Fruit fly (Drosophila melanogaster) whole organism, embryonic: ENCODE measurements around the gene CG17982.
A peak's percentile ranks its signal among the peaks of the same experiment; 100 is the strongest.

Source experiments
- ATbp ChIP-seq: fragments of 200-800 bp; sonication (Bioruptor generic); optimal IDR thresholded peaks from 2 replicates; lab custom pipeline; 2017; ENCODE audit warnings: missing biosample characterization, mild to moderate bottlenecking, missing genetic modification characterization, missing genetic modification reagents
- Abd-B ChIP-seq: fragments of 200-800 bp; sonication (Bioruptor generic); optimal IDR thresholded peaks from 2 replicates; lab custom pipeline; 2018; ENCODE audit warnings: missing biosample characterization, mild to moderate bottlenecking, missing genetic modification characterization, moderate library complexity
- Atf-2 ChIP-seq: fragments of 200-800 bp; sonication (Bioruptor generic); optimal IDR thresholded peaks from 2 replicates; lab custom pipeline; 2016; ENCODE audit warnings: missing biosample characterization, missing genetic modification characterization
- CG10543 ChIP-seq: fragments of 200-800 bp; sonication (Bioruptor generic); optimal IDR thresholded peaks from 3 replicates; lab custom pipeline; 2017; ENCODE audit warnings: missing biosample characterization, mild to moderate bottlenecking, missing genetic modification characterization, moderate library complexity
- CG10565 ChIP-seq: fragments of 200-800 bp; sonication (Bioruptor generic); optimal IDR thresholded peaks from 3 replicates; lab custom pipeline; 2016; ENCODE audit warnings: missing biosample characterization, mild to moderate bottlenecking, missing genetic modification characterization
- CG12236 ChIP-seq: fragments of 200-800 bp; sonication (Bioruptor generic); optimal IDR thresholded peaks from 2 replicates; lab custom pipeline; 2016; ENCODE audit warnings: missing biosample characterization, missing genetic modification characterization
- CG1233 ChIP-seq: fragments of 200-800 bp; sonication (Bioruptor generic); optimal IDR thresholded peaks from 4 replicates; lab custom pipeline; 2018; ENCODE audit warnings: missing biosample characterization, mild to moderate bottlenecking, missing genetic modification characterization
- CG14965 ChIP-seq: fragments of 200-800 bp; sonication (Bioruptor generic); optimal IDR thresholded peaks from 2 replicates; lab custom pipeline; 2016; ENCODE audit warnings: missing biosample characterization, missing genetic modification characterization, borderline replicate concordance
- CG15514 ChIP-seq: fragments of 200-800 bp; sonication (Bioruptor generic); optimal IDR thresholded peaks from 3 replicates; lab custom pipeline; 2017; ENCODE audit warnings: missing biosample characterization, missing genetic modification characterization, mild to moderate bottlenecking, moderate library complexity, missing genetic modification reagents
- CG17568 ChIP-seq: fragments of 200-800 bp; sonication (Bioruptor generic); optimal IDR thresholded peaks from 2 replicates; lab custom pipeline; 2018; ENCODE audit warnings: missing biosample characterization, mild to moderate bottlenecking, missing genetic modification characterization, moderate library complexity
- CG2116 ChIP-seq: fragments of 200-800 bp; sonication (Bioruptor generic); optimal IDR thresholded peaks from 3 replicates; lab custom pipeline; 2018; ENCODE audit warnings: missing biosample characterization, mild to moderate bottlenecking, missing genetic modification characterization
- CG3407 ChIP-seq: fragments of 200-800 bp; sonication (Bioruptor generic); optimal IDR thresholded peaks from 2 replicates; lab custom pipeline; 2018; ENCODE audit warnings: missing biosample characterization, mild to moderate bottlenecking, missing genetic modification characterization
- CG4360 ChIP-seq: fragments of 200-800 bp; sonication (Bioruptor generic); IDR thresholded peaks from 2 replicates; pipeline ENCODE4 v1.3.6; 2022; ENCODE audit warnings: missing biosample characterization, missing genetic modification characterization
- CG4617 ChIP-seq: fragments of 200-800 bp; sonication (Bioruptor generic); optimal IDR thresholded peaks from 3 replicates; lab custom pipeline; 2016; ENCODE audit warnings: missing biosample characterization, missing genetic modification characterization, borderline replicate concordance
- CG6175 ChIP-seq: fragments of 200-800 bp; sonication (Bioruptor generic); IDR thresholded peaks from 3 replicates; pipeline ENCODE4 v1.3.6; 2022; ENCODE audit warnings: missing biosample characterization, missing genetic modification characterization
- CG6254 ChIP-seq: fragments of 200-800 bp; sonication (Bioruptor generic); optimal IDR thresholded peaks from 3 replicates; lab custom pipeline; 2017; ENCODE audit warnings: mild to moderate bottlenecking, missing biosample characterization, missing genetic modification reagents, missing genetic modification characterization
- CG6854 ChIP-seq: fragments of 200-800 bp; sonication (Bioruptor generic); optimal IDR thresholded peaks from 3 replicates; lab custom pipeline; 2017; ENCODE audit warnings: missing biosample characterization, mild to moderate bottlenecking, missing genetic modification characterization
- CG7271 ChIP-seq: fragments of 200-800 bp; sonication (Bioruptor generic); optimal IDR thresholded peaks from 2 replicates; lab custom pipeline; 2018; ENCODE audit warnings: missing biosample characterization, mild to moderate bottlenecking, missing genetic modification characterization, moderate library complexity
- CG8924 ChIP-seq: fragments of 200-800 bp; optimal IDR thresholded peaks from 3 replicates; lab custom pipeline; 2019; ENCODE audit warnings: missing biosample characterization, mild to moderate bottlenecking, missing genetic modification characterization, moderate library complexity
- CG9437 ChIP-seq: fragments of 200-800 bp; sonication (Bioruptor generic); optimal IDR thresholded peaks from 2 replicates; lab custom pipeline; 2018; ENCODE audit warnings: missing biosample characterization, mild to moderate bottlenecking, missing genetic modification characterization
- CG9876 ChIP-seq: fragments of 200-800 bp; sonication (Bioruptor generic); optimal IDR thresholded peaks from 2 replicates; lab custom pipeline; 2016; ENCODE audit warnings: missing biosample characterization, missing genetic modification characterization
- CkIIα-i1 ChIP-seq: fragments of 200-800 bp; sonication (Bioruptor generic); IDR thresholded peaks from 2 replicates; pipeline ENCODE4 v1.3.6; 2022; ENCODE audit warnings: missing biosample characterization, missing genetic modification characterization
- D ChIP-seq, 2 experiments: fragments of 200-800 bp in 1 of 2; fragments of >200 bp in 1 of 2; sonication (Bioruptor generic) in 1 of 2; optimal IDR thresholded peaks; 2 replicates in 1 of 2; 3 replicates in 1 of 2; lab custom pipeline; 2017; ENCODE audit warnings: mild to moderate bottlenecking in 1 of 2, missing biosample characterization in 1 of 2, missing genetic modification characterization in 1 of 2, missing genetic modification reagents in 1 of 2
- E2f2 ChIP-seq: fragments of 200-800 bp; sonication (Bioruptor generic); IDR thresholded peaks from 2 replicates; pipeline ENCODE4 v1.3.6; 2022; ENCODE audit warnings: missing biosample characterization, missing genetic modification characterization
- Hr3 ChIP-seq: fragments of 200-800 bp; sonication (Bioruptor generic); optimal IDR thresholded peaks from 3 replicates; lab custom pipeline; 2016; ENCODE audit warnings: missing biosample characterization, missing genetic modification characterization
- Hsf ChIP-seq: fragments of 200-800 bp; sonication (Bioruptor generic); optimal IDR thresholded peaks from 3 replicates; lab custom pipeline; 2016; ENCODE audit warnings: missing biosample characterization, missing genetic modification characterization
- Pdp1 ChIP-seq, 2 experiments: fragments of 200-800 bp; sonication (Bioruptor generic); optimal IDR thresholded peaks; 3 replicates each; lab custom pipeline; 2016; ENCODE audit warnings: missing biosample characterization in 2 of 2, missing genetic modification characterization in 2 of 2, mild to moderate bottlenecking in 1 of 2, moderate library complexity in 1 of 2
- Ptx1 ChIP-seq: fragments of 200-800 bp; sonication (Bioruptor generic); IDR thresholded peaks from 2 replicates; pipeline ENCODE4 v1.3.6; 2022; ENCODE audit warnings: missing biosample characterization, missing genetic modification characterization
- Side ChIP-seq: fragments of 200-800 bp; sonication (Bioruptor generic); optimal IDR thresholded peaks from 2 replicates; lab custom pipeline; 2016; ENCODE audit warnings: missing biosample characterization, missing genetic modification characterization
- Xrp1 ChIP-seq: fragments of 200-800 bp; sonication (Bioruptor generic); IDR thresholded peaks from 2 replicates; pipeline ENCODE4 v1.3.6; 2022; ENCODE audit warnings: missing biosample characterization, missing genetic modification characterization
- ato ChIP-seq: fragments of 200-800 bp; sonication (Bioruptor generic); IDR thresholded peaks from 2 replicates; pipeline ENCODE4 v1.3.6; 2022; ENCODE audit warnings: missing biosample characterization, missing genetic modification characterization; ENCODE audit not compliant: partially characterized antibody
- cato ChIP-seq: fragments of 200-800 bp; sonication (Bioruptor generic); optimal IDR thresholded peaks from 2 replicates; lab custom pipeline; 2016; ENCODE audit warnings: missing biosample characterization, missing genetic modification characterization, borderline replicate concordance
- chm ChIP-seq: fragments of 200-800 bp; sonication (Bioruptor generic); IDR thresholded peaks from 2 replicates; pipeline ENCODE4 v1.3.6; 2022; ENCODE audit warnings: missing biosample characterization, missing genetic modification characterization
- emc ChIP-seq: fragments of 200-800 bp; sonication (Bioruptor generic); optimal IDR thresholded peaks from 2 replicates; lab custom pipeline; 2016; ENCODE audit warnings: missing biosample characterization, missing genetic modification characterization
- eyg ChIP-seq: fragments of 200-800 bp; sonication (Bioruptor generic); optimal IDR thresholded peaks from 3 replicates; lab custom pipeline; 2016; ENCODE audit warnings: missing biosample characterization, missing genetic modification characterization
- ham ChIP-seq: fragments of 200-800 bp; sonication (Bioruptor generic); IDR thresholded peaks from 2 replicates; pipeline ENCODE4 v1.3.6; 2022; ENCODE audit warnings: missing biosample characterization, missing genetic modification characterization
- maf-S ChIP-seq: fragments of 200-800 bp; sonication (Bioruptor generic); optimal IDR thresholded peaks from 2 replicates; lab custom pipeline; 2016; ENCODE audit warnings: missing biosample characterization, missing genetic modification characterization
- odd ChIP-seq: fragments of 200-800 bp; sonication (Bioruptor generic); optimal IDR thresholded peaks from 2 replicates; lab custom pipeline; 2017; ENCODE audit warnings: missing biosample characterization, mild to moderate bottlenecking, missing genetic modification characterization
- org-1 ChIP-seq: fragments of 200-800 bp; sonication (Bioruptor generic); optimal IDR thresholded peaks from 2 replicates; lab custom pipeline; 2017; ENCODE audit warnings: missing biosample characterization, missing genetic modification characterization
- pb ChIP-seq: fragments of 200-800 bp; sonication (Bioruptor generic); optimal IDR thresholded peaks from 3 replicates; lab custom pipeline; 2016; ENCODE audit warnings: missing biosample characterization, missing genetic modification characterization
- pfk ChIP-seq: fragments of 200-800 bp; sonication (Bioruptor generic); optimal IDR thresholded peaks from 2 replicates; lab custom pipeline; 2018; ENCODE audit warnings: missing biosample characterization, mild to moderate bottlenecking, missing genetic modification characterization, moderate library complexity
- row ChIP-seq: fragments of 200-800 bp; sonication (Bioruptor generic); IDR thresholded peaks from 3 replicates; pipeline ENCODE4 v1.3.6; 2022; ENCODE audit warnings: missing biosample characterization, missing genetic modification characterization
- scrt ChIP-seq: fragments of 200-800 bp; sonication (Bioruptor generic); optimal IDR thresholded peaks from 2 replicates; lab custom pipeline; 2018; ENCODE audit warnings: missing biosample characterization, mild to moderate bottlenecking, missing genetic modification characterization, moderate library complexity
- ssp ChIP-seq: fragments of 200-800 bp; sonication (Bioruptor generic); IDR thresholded peaks from 2 replicates; pipeline ENCODE4 v1.3.6; 2022; ENCODE audit warnings: missing biosample characterization, missing genetic modification characterization
- stc ChIP-seq: fragments of 200-800 bp; sonication (Bioruptor generic); IDR thresholded peaks from 2 replicates; pipeline ENCODE4 v1.3.6; 2022; ENCODE audit warnings: missing biosample characterization, missing genetic modification characterization
- tap ChIP-seq: fragments of 200-800 bp; optimal IDR thresholded peaks from 3 replicates; lab custom pipeline; 2019; ENCODE audit warnings: missing biosample characterization, mild to moderate bottlenecking, missing genetic modification characterization, moderate library complexity
- unc-4 ChIP-seq: fragments of 200-800 bp; sonication (Bioruptor generic); IDR thresholded peaks from 2 replicates; pipeline ENCODE4 v1.3.6; 2022; ENCODE audit warnings: missing biosample characterization, missing genetic modification characterization; ENCODE audit not compliant: partially characterized antibody
- vvl ChIP-seq: fragments of 200-800 bp; sonication (Bioruptor generic); IDR thresholded peaks from 2 replicates; pipeline ENCODE4 v1.3.6; 2022; ENCODE audit warnings: missing biosample characterization, missing genetic modification characterization

CG17982 gene

dm6 chrX:8100026-8100825, 43.4 kb downstream of the CG17982 start (continued):
- TF ChIP-seq CG15514 (GFP tag; lab: Kevin White, UChicago) = peak; percentile 97
- peak; percentile 26 for TF ChIP-seq CG4617
- peak; percentile 64 for TF ChIP-seq CG6254 (GFP tag; lab: Kevin White, UChicago)
- TF ChIP-seq CG17568 = peak; percentile 71
- peak; percentile 52 for TF ChIP-seq CG10543 (GFP tag; lab: Kevin White, UChicago)
- TF ChIP-seq CG6175 (GFP tag; lab: Robert Waterston, UW) = 0 out of 3 replicates have a peak, but pooled peaks have one; percentile 64
- TF ChIP-seq Hr3 = peak; percentile 68
- TF ChIP-seq CG2116 (GFP tag; lab: Kevin White, UChicago) = peak; percentile 45
- peak; percentile 72 for TF ChIP-seq E2f2
- TF ChIP-seq pfk (GFP tag; lab: Kevin White, UChicago) = no peak
- TF ChIP-seq Ptx1 (GFP tag; lab: Robert Waterston, UW) = peak; percentile 89
- peak; percentile 17 for TF ChIP-seq pb
- peak; percentile 88 for TF ChIP-seq stc (GFP tag; lab: Robert Waterston, UW)
- TF ChIP-seq CG6854 (GFP tag; lab: Kevin White, UChicago) = peak; percentile 81
- TF ChIP-seq emc (GFP tag; lab: Kevin White, UChicago) = no peak
- TF ChIP-seq tap = peak; percentile 81
- peak; percentile 90 for TF ChIP-seq Xrp1 (GFP tag; lab: Robert Waterston, UW)
- TF ChIP-seq CG3407 = peak; percentile 77
- peak; percentile 70 for TF ChIP-seq CG1233 (GFP tag; lab: Kevin White, UChicago)
- no peak for TF ChIP-seq CG14965 (GFP tag; lab: Kevin White, UChicago)
- TF ChIP-seq CG7271 (tag; lab: Kevin White, UChicago) = no peak
- peak; percentile 40; the same call in 1 of the 2 replicates for TF ChIP-seq CkIIα-i1
- TF ChIP-seq ATbp (GFP tag; lab: Kevin White, UChicago) = peak; percentile 90
- TF ChIP-seq Hsf (GFP tag; lab: Kevin White, UChicago) = peak; percentile 76
- peak; percentile 70 for TF ChIP-seq org-1 (GFP tag; lab: Kevin White, UChicago)
- peak; percentile 86 for TF ChIP-seq scrt
- peak; percentile 92 for TF ChIP-seq row (GFP tag; lab: Robert Waterston, UW)
- TF ChIP-seq Abd-B (GFP tag; lab: Kevin White, UChicago) = peak; percentile 46
- TF ChIP-seq Atf-2 (GFP tag; lab: Kevin White, UChicago) = no peak
- TF ChIP-seq maf-S (GFP tag; lab: Kevin White, UChicago) = peak; percentile 6
- peak; percentile 64 for TF ChIP-seq CG9437 (GFP tag; lab: Kevin White, UChicago)
- TF ChIP-seq unc-4 = no peak
- peak; percentile 59 for TF ChIP-seq Pdp1 (GFP tag; optimal IDR thresholded peaks at IDR 0.05; lab: Kevin White, UChicago)
- no peak for TF ChIP-seq eyg
- no peak for TF ChIP-seq CG9876 (GFP tag; lab: Kevin White, UChicago)
- peak; percentile 58 for TF ChIP-seq ssp (GFP tag; lab: Robert Waterston, UW)
- TF ChIP-seq CG8924 (tag; lab: Kevin White, UChicago) = peak; percentile 85
- peak; percentile 87 for TF ChIP-seq chm
- TF ChIP-seq Side (GFP tag; lab: Kevin White, UChicago) = peak; percentile 57
- TF ChIP-seq CG10565 (GFP tag; lab: Kevin White, UChicago) = peak; percentile 34
- TF ChIP-seq cato (GFP tag; lab: Kevin White, UChicago) = no peak
- peak; percentile 92 for TF ChIP-seq vvl
- no peak for TF ChIP-seq ato (GFP tag; lab: Robert Waterston, UW)
- no peak for TF ChIP-seq CG12236
- no peak for TF ChIP-seq CG4360 (GFP tag; lab: Robert Waterston, UW)
- TF ChIP-seq D (optimal IDR thresholded peaks at IDR 0.05; lab: Kevin White, UChicago) = no peak
- TF ChIP-seq D (GFP tag; optimal IDR thresholded peaks at IDR 0.05; lab: Kevin White, UChicago) = peak; percentile 78
- TF ChIP-seq ham = 0 out of 2 replicates have a peak, but pooled peaks have one; percentile 41
- peak; percentile 66 for TF ChIP-seq odd (GFP tag; lab: Kevin White, UChicago)
